Worm (Caenorhabditis elegans): ENCODE measurements around the gene dmsr-4.

The dmsr-4 gene

DNA sequence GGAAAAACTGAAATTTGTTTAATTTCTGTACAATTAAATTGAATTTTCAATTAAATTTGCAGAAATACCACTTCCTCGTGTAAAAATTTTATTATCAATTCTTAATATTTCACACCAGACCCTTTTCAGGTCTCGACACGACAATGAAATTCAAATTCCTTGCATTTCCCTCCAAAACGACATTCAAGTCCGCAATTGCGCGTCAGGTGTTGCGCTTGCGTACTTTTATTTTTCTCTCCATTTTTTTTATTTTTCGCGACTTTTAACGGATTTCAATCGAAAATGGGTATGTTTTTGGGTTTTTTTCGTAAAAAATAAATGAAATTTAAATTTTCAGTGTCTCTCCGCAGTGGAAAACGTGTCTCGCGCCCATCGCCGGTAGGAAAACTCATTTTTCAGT is 29.1 kb upstream of the dmsr-4 start, which contains the start of gene C03H5.3:
Gene C03H5.3, plus strand, starts transcription at position 132 of the 400 bp plus-strand sequence.
- TF ChIP-seq lsy-2 (tag; optimal IDR thresholded peaks at IDR 0.05) (peak; percentile 10), mep-1 (tag; optimal IDR thresholded peaks at IDR 0.05) (peak; percentile 77), nhr-237 (tag; optimal IDR thresholded peaks at IDR 0.05) (peak; percentile 35), nhr-12 (tag; optimal IDR thresholded peaks at IDR 0.05) (no peak), ces-1 (GFP tag; optimal IDR thresholded peaks at IDR 0.05) (peak; percentile 48), elt-1 (tag; optimal IDR thresholded peaks at IDR 0.05; ENCODE audit: borderline replicate concordance, insufficient read depth) (no peak), lin-13 (tag; optimal IDR thresholded peaks at IDR 0.05) (peak; percentile 24), pha-4 (tag; optimal IDR thresholded peaks at IDR 0.05) (peak; percentile 22)

DNA sequence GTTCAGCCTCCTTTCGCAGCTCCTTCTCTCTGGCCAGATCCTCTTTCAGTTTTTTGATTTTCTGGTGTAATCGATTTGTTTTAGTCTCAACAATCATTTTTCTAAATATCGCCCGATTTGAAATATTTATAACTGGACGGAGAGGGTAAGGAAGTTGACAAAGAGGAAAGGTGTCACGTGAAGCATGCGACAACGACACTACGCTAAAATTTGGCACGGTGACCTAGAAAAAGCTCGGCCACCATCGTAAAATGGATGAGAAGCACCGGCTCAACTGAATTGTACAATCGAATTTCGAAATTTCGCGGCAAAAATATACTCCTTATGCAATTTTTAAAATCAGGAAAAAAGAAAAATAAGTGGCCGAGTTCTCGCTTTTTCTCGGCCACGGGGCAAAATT is 28.4 kb upstream of the dmsr-4 start, which contains the start of gene C03H5.5:
Gene C03H5.5, minus strand, starts transcription at position 101 of the 400 bp plus-strand sequence.
- no peak for TF ChIP-seq flh-1 (GFP tag; optimal IDR thresholded peaks at IDR 0.05)
- no peak for TF ChIP-seq zip-8 (tag; optimal IDR thresholded peaks at IDR 0.05)
- TF ChIP-seq nhr-28 (tag; optimal IDR thresholded peaks at IDR 0.05) = no peak
- no peak for TF ChIP-seq ham-2 (GFP tag; optimal IDR thresholded peaks at IDR 0.05)
- no peak for TF ChIP-seq sem-2 (GFP tag; optimal IDR thresholded peaks at IDR 0.05)
- TF ChIP-seq pha-4 (tag; optimal IDR thresholded peaks at IDR 0.05) = no peak
- no peak for TF ChIP-seq ztf-11 (tag; optimal IDR thresholded peaks at IDR 0.05)

DNA sequence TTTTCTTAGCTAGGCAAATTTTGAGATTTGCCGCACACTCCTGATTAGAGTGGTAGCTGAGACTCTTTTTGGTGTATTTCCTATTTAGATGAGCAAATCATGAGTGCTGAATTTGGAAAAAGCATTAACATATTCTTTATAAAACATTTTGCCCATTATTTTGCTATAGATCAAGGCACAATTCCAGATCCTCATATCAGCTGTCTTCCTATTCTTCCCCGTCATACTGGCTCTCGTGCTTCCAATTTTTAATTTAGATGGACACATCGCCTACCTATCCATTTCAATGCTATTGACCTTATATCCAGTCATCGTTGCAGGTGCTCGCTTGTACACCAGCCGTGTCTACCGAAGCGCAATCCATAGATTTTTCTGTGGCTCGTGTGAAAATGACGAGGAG is 23.1 kb upstream of the dmsr-4 start, which contains the start of gene C03H5.7:
Gene C03H5.7, plus strand, starts transcription at position 301 of the 400 bp plus-strand sequence.
- no peak for TF ChIP-seq ces-1 (GFP tag; optimal IDR thresholded peaks at IDR 0.05)
- no peak for TF ChIP-seq ceh-39 (tag; optimal IDR thresholded peaks at IDR 0.05)
- TF ChIP-seq unc-39 (tag; optimal IDR thresholded peaks at IDR 0.05) = no peak
- no peak for TF ChIP-seq mep-1 (tag; optimal IDR thresholded peaks at IDR 0.05)
- TF ChIP-seq lin-32 (GFP tag; optimal IDR thresholded peaks at IDR 0.05) = no peak
- no peak for TF ChIP-seq zip-8 (tag; optimal IDR thresholded peaks at IDR 0.05)
- no peak for TF ChIP-seq lsy-2 (tag; optimal IDR thresholded peaks at IDR 0.05)
- no peak for TF ChIP-seq lin-13 (tag; optimal IDR thresholded peaks at IDR 0.05)
- TF ChIP-seq sptf-1 (tag; optimal IDR thresholded peaks at IDR 0.05) = no peak
- no peak for TF ChIP-seq nhr-12 (tag; optimal IDR thresholded peaks at IDR 0.05)
- TF ChIP-seq ceh-43 (GFP tag; optimal IDR thresholded peaks at IDR 0.05) = no peak

DNA sequence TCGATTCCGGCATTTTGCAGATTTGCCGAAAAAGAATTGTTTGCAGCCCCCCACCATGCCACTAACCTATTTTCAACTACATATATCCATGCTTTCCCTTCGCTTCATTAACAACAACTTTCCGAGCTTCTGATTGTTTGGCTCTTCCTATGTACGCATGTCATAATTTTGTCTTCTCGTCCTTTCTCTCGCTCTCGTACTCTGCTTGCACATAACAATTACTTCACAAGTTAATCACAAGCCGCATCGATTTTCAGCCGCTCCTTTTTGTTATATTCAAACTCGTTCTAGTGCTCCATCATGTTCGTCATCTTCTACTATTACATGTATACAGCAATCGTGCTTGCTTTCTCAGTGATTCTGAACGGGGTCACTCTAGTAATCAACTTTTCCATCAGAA is 21.5 kb upstream of the dmsr-4 start, which contains the start of gene C03H5.9:
Gene C03H5.9, plus strand, starts transcription at position 301 of the 400 bp plus-strand sequence.
- TF ChIP-seq zip-8 (tag; optimal IDR thresholded peaks at IDR 0.05) (no peak), elt-1 (tag; optimal IDR thresholded peaks at IDR 0.05; ENCODE audit: borderline replicate concordance, insufficient read depth) (no peak), lin-32 (GFP tag; optimal IDR thresholded peaks at IDR 0.05) (no peak), nhr-28 (tag; optimal IDR thresholded peaks at IDR 0.05) (no peak), nhr-2 (tag; optimal IDR thresholded peaks at IDR 0.05) (no peak), elt-3 (tag; optimal IDR thresholded peaks at IDR 0.05) (no peak), mep-1 (tag; optimal IDR thresholded peaks at IDR 0.05) (no peak), ceh-43 (GFP tag; optimal IDR thresholded peaks at IDR 0.05) (no peak), cnd-1 (tag; optimal IDR thresholded peaks at IDR 0.05) (no peak), nhr-237 (tag; optimal IDR thresholded peaks at IDR 0.05) (no peak), lsy-2 (tag; optimal IDR thresholded peaks at IDR 0.05) (no peak), pha-4 (tag; optimal IDR thresholded peaks at IDR 0.05) (no peak), nhr-76 (tag; optimal IDR thresholded peaks at IDR 0.05) (no peak), unc-120 (tag; optimal IDR thresholded peaks at IDR 0.05; ENCODE audit: poor library complexity, severe bottlenecking) (no peak), hlh-1 (tag; optimal IDR thresholded peaks at IDR 0.05) (no peak), nhr-12 (tag; optimal IDR thresholded peaks at IDR 0.05) (no peak), flh-1 (GFP tag; optimal IDR thresholded peaks at IDR 0.05) (no peak), lin-13 (tag; optimal IDR thresholded peaks at IDR 0.05) (no peak), ces-1 (GFP tag; optimal IDR thresholded peaks at IDR 0.05) (no peak)

DNA sequence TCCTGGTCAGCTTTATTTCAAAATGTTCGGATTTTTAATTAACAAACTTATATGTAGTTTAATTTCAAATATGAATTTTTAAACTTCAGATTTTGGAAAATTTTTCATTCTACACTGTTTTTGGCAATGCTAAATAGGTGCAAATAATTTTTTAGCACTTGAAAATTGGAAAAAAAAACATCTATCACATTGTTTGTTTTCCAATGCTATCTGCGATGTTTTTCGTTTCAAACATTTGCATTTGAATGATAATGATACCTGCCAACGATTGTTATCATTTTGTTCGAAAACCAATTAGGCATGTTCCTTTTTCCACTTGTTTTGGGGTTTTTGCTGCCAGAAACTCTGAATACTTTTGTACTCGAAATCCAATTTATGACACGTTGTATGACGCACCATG is 18.1 kb upstream of the dmsr-4 start, which contains the start of gene C03H5.4:
Gene C03H5.4, plus strand, starts transcription at position 301 of the 400 bp plus-strand sequence.
- no peak for TF ChIP-seq tbx-8 (GFP tag; optimal IDR thresholded peaks at IDR 0.05)
- TF ChIP-seq nhr-237 (tag; optimal IDR thresholded peaks at IDR 0.05) = no peak
- no peak for TF ChIP-seq ceh-83 (GFP tag; optimal IDR thresholded peaks at IDR 0.05)
- TF ChIP-seq drap-1 (GFP tag; optimal IDR thresholded peaks at IDR 0.05) = no peak
- no peak for TF ChIP-seq nhr-2 (tag; optimal IDR thresholded peaks at IDR 0.05)
- TF ChIP-seq M03D4.4 (tag; optimal IDR thresholded peaks at IDR 0.05) = no peak
- no peak for TF ChIP-seq ces-1 (GFP tag; optimal IDR thresholded peaks at IDR 0.05)
- no peak for TF ChIP-seq hlh-1 (tag; optimal IDR thresholded peaks at IDR 0.05)
- no peak for TF ChIP-seq elt-3 (tag; optimal IDR thresholded peaks at IDR 0.05)
- TF ChIP-seq cnd-1 (tag; optimal IDR thresholded peaks at IDR 0.05) = no peak
- no peak for TF ChIP-seq elt-1 (tag; optimal IDR thresholded peaks at IDR 0.05; ENCODE audit: borderline replicate concordance, insufficient read depth)
- TF ChIP-seq lin-32 (GFP tag; optimal IDR thresholded peaks at IDR 0.05) = no peak
- no peak for TF ChIP-seq mep-1 (tag; optimal IDR thresholded peaks at IDR 0.05)

Data from whole organism, mixed stage, embryonic.